Fruit fly (Drosophila melanogaster) whole organism, embryonic: ENCODE data around the gene IFT52.
A peak's percentile ranks its signal among the peaks of the same experiment; 100 is the strongest.

Experiments used
- CG11398 ChIP-seq: fragments of 200-800 bp; sonication (Bioruptor generic); optimal IDR thresholded peaks from 2 replicates; lab custom pipeline; 2016; ENCODE audit warnings: missing biosample characterization, missing genetic modification characterization
- CG11560 ChIP-seq: fragments of 200-800 bp; sonication (Bioruptor generic); IDR thresholded peaks from 3 replicates; pipeline ENCODE4 v1.3.6; 2022; ENCODE audit warnings: missing biosample characterization, missing genetic modification characterization
- CG17612 ChIP-seq: fragments of 200-800 bp; sonication (Bioruptor generic); IDR thresholded peaks from 2 replicates; pipeline ENCODE4 v1.3.6; 2022; ENCODE audit warnings: missing biosample characterization, missing genetic modification characterization
- CG1832 ChIP-seq: fragments of 200-800 bp; sonication (Bioruptor generic); optimal IDR thresholded peaks from 2 replicates; lab custom pipeline; 2017; ENCODE audit warnings: missing biosample characterization, mild to moderate bottlenecking, missing genetic modification characterization, inconsistent platforms
- CG3281 ChIP-seq: fragments of 200-800 bp; sonication (Bioruptor generic); optimal IDR thresholded peaks from 3 replicates; lab custom pipeline; 2017; ENCODE audit warnings: missing biosample characterization, mild to moderate bottlenecking, missing genetic modification characterization
- CG33213 ChIP-seq: fragments of 200-800 bp; sonication (Bioruptor generic); optimal IDR thresholded peaks from 3 replicates; lab custom pipeline; 2016; ENCODE audit warnings: missing biosample characterization, missing genetic modification characterization
- Eip74EF ChIP-seq, 2 experiments: fragments of 200-800 bp in 1 of 2; fragments of >200 bp in 1 of 2; sonication (Bioruptor generic) in 1 of 2; optimal IDR thresholded peaks; 2 replicates each; lab custom pipeline; 2017 to 2019; ENCODE audit warnings: missing biosample characterization in 2 of 2, missing genetic modification characterization in 2 of 2, mild to moderate bottlenecking in 1 of 2, moderate library complexity in 1 of 2
- Hand ChIP-seq: fragments of 200-800 bp; sonication (Bioruptor generic); optimal IDR thresholded peaks from 2 replicates; lab custom pipeline; 2017; ENCODE audit warnings: mild to moderate bottlenecking, missing biosample characterization, missing genetic modification reagents, missing genetic modification characterization
- Hsf ChIP-seq: fragments of 200-800 bp; sonication (Bioruptor generic); optimal IDR thresholded peaks from 3 replicates; lab custom pipeline; 2016; ENCODE audit warnings: missing biosample characterization, missing genetic modification characterization
- MTF-1 ChIP-seq: fragments of 200-800 bp; sonication (Bioruptor generic); optimal IDR thresholded peaks from 2 replicates; lab custom pipeline; 2018; ENCODE audit warnings: missing biosample characterization, mild to moderate bottlenecking, missing genetic modification characterization, borderline replicate concordance
- Sin3A ChIP-seq: fragments of >200 bp; optimal IDR thresholded peaks from 2 replicates; lab custom pipeline; 2018
- Sry-β ChIP-seq: fragments of 200-800 bp; sonication (Bioruptor generic); optimal IDR thresholded peaks from 2 replicates; lab custom pipeline; 2018; ENCODE audit warnings: missing biosample characterization, mild to moderate bottlenecking, missing genetic modification characterization, moderate library complexity
- Tbp ChIP-seq: fragments of >200 bp; optimal IDR thresholded peaks from 2 replicates; lab custom pipeline; 2018; ENCODE audit warnings: missing biosample characterization, missing genetic modification characterization
- Trl ChIP-seq, 3 experiments: fragments of >200 bp in 2 of 3; fragments of 200-800 bp in 1 of 3; sonication (Bioruptor generic) in 1 of 3; optimal IDR thresholded peaks; 2 replicates in 1 of 3; 3 replicates in 2 of 3; lab custom pipeline; 2016 to 2017; ENCODE audit warnings: missing biosample characterization in 1 of 3, missing genetic modification characterization in 1 of 3
- Vsx1 ChIP-seq: fragments of 200-800 bp; sonication (Bioruptor generic); optimal IDR thresholded peaks from 2 replicates; lab custom pipeline; 2017; ENCODE audit warnings: missing biosample characterization, mild to moderate bottlenecking, missing genetic modification characterization, missing genetic modification reagents
- Xbp1 ChIP-seq: fragments of 200-800 bp; sonication (Bioruptor generic); optimal IDR thresholded peaks from 3 replicates; lab custom pipeline; 2016; ENCODE audit warnings: missing biosample characterization, mild to moderate bottlenecking, missing genetic modification characterization
- abd-A ChIP-seq: fragments of 200-800 bp; sonication (Bioruptor generic); optimal IDR thresholded peaks from 3 replicates; lab custom pipeline; 2019; ENCODE audit warnings: missing biosample characterization, mild to moderate bottlenecking, missing genetic modification characterization, moderate library complexity
- ase ChIP-seq: fragments of 200-800 bp; sonication (Bioruptor generic); IDR thresholded peaks from 3 replicates; pipeline ENCODE4 v1.3.6; 2022; ENCODE audit warnings: missing biosample characterization, missing genetic modification characterization
- ash1 ChIP-seq: fragments of 200-800 bp; sonication (Bioruptor generic); optimal IDR thresholded peaks from 2 replicates; lab custom pipeline; 2018; ENCODE audit warnings: missing biosample characterization, mild to moderate bottlenecking, missing genetic modification characterization
- bab2 ChIP-seq: fragments of 200-800 bp; sonication (Bioruptor generic); optimal IDR thresholded peaks from 2 replicates; lab custom pipeline; 2016; ENCODE audit warnings: missing biosample characterization, missing genetic modification characterization
- chn ChIP-seq: fragments of 200-800 bp; sonication (Bioruptor generic); optimal IDR thresholded peaks from 2 replicates; lab custom pipeline; 2016; ENCODE audit warnings: missing biosample characterization, missing genetic modification characterization
- croc ChIP-seq: fragments of 200-800 bp; sonication (Bioruptor generic); conservative IDR thresholded peaks from 3 replicates; pipeline ENCODE4 v1.3.6; 2022; ENCODE audit warnings: missing biosample characterization, missing genetic modification characterization
- danr ChIP-seq: fragments of 200-800 bp; sonication (Bioruptor generic); IDR thresholded peaks from 2 replicates; pipeline ENCODE4 v1.3.6; 2022; ENCODE audit warnings: missing biosample characterization, missing genetic modification characterization
- fd96Cb ChIP-seq: fragments of 200-800 bp; sonication (Bioruptor generic); optimal IDR thresholded peaks from 2 replicates; lab custom pipeline; 2018; ENCODE audit warnings: missing biosample characterization, mild to moderate bottlenecking, missing genetic modification characterization, moderate library complexity
- insv ChIP-seq, 2 experiments: fragments of 200-800 bp; sonication (Bioruptor generic); optimal IDR thresholded peaks; 3 replicates each; lab custom pipeline; 2016 to 2018; ENCODE audit warnings: missing biosample characterization in 2 of 2, missing genetic modification characterization in 2 of 2
- lbe ChIP-seq: fragments of 200-800 bp; sonication (Bioruptor generic); optimal IDR thresholded peaks from 2 replicates; lab custom pipeline; 2016; ENCODE audit warnings: missing biosample characterization, mild to moderate bottlenecking, missing genetic modification characterization
- prd ChIP-seq, 3 experiments: fragments of >200 bp in 2 of 3; fragments of 200-800 bp in 1 of 3; sonication (Bioruptor generic) in 1 of 3; optimal IDR thresholded peaks in 2 of 3; IDR thresholded peaks in 1 of 3; 2 replicates in 2 of 3; 3 replicates in 1 of 3; pipeline versions ENCODE4 v1.3.6 to Lab custom; 2017 to 2022; ENCODE audit warnings: missing biosample characterization in 1 of 3, missing genetic modification characterization in 1 of 3
- ranshi ChIP-seq: fragments of 200-800 bp; sonication (Bioruptor generic); IDR thresholded peaks from 2 replicates; pipeline ENCODE4 v1.3.6; 2022; ENCODE audit warnings: missing biosample characterization, missing genetic modification characterization
- salm ChIP-seq: fragments of 200-800 bp; sonication (Bioruptor generic); optimal IDR thresholded peaks from 2 replicates; lab custom pipeline; 2018; ENCODE audit warnings: missing biosample characterization, mild to moderate bottlenecking, missing genetic modification characterization
- sens ChIP-seq: fragments of 200-800 bp; sonication (Bioruptor generic); peaks from one replicate; lab custom pipeline; 2016; ENCODE audit warnings: missing biosample characterization, missing genetic modification characterization

IFT52 gene

DNA sequence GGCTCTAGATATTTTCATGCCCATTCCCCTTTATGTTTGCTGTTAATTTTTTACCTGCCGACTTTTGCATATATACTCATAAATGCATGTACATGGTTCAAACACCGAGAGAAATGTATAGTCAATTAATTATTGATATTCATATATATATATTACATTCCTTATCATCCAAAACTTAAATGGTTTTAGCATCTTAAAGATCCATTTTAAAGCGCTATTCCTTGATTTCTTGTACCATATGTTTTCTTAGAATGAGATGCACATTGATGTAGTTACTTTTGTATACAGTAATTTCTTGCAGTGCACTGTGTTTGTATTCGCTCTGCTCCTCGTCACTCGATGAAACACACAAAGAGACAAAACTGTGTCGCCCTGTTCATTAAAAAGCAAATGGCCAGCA, 48.6 kb downstream of the IFT52 start (continued):
- TF ChIP-seq Sry-β (GFP tag; lab: Kevin White, UChicago), result no peak
- no peak for TF ChIP-seq MTF-1 (GFP tag; lab: Kevin White, UChicago)
- no peak for TF ChIP-seq ase (GFP tag; lab: Robert Waterston, UW)
- TF ChIP-seq Xbp1, result peak; percentile 34
- TF ChIP-seq lbe (GFP tag; lab: Kevin White, UChicago), result no peak
- TF ChIP-seq CG11398 (GFP tag; lab: Kevin White, UChicago), result no peak
- no peak for TF ChIP-seq CG3281 (GFP tag; lab: Kevin White, UChicago)
- no peak for TF ChIP-seq bab2 (GFP tag; lab: Kevin White, UChicago)
- no peak for TF ChIP-seq Vsx1 (GFP tag; lab: Kevin White, UChicago)
- TF ChIP-seq CG17612 (GFP tag; lab: Robert Waterston, UW), result no peak
- no peak for TF ChIP-seq Hsf (GFP tag; lab: Kevin White, UChicago)
- TF ChIP-seq croc (GFP tag; lab: Robert Waterston, UW), result no peak
- TF ChIP-seq danr (GFP tag; lab: Robert Waterston, UW), result no peak
- TF ChIP-seq fd96Cb (tag; lab: Kevin White, UChicago), result peak; percentile 19
- TF ChIP-seq ash1, result no peak
- TF ChIP-seq CG11560, result no peak
- TF ChIP-seq salm, result no peak
- no peak for TF ChIP-seq CG1832 (GFP tag; lab: Kevin White, UChicago)
- TF ChIP-seq Tbp, result no peak
- TF ChIP-seq chn (GFP tag; lab: Kevin White, UChicago), result no peak
- TF ChIP-seq Hand, result no peak
- peak; percentile 0 for TF ChIP-seq sens (GFP tag; lab: Kevin White, UChicago)
- no peak for TF ChIP-seq prd (optimal IDR thresholded peaks at IDR 0.05; lab: Kevin White, UChicago)
- TF ChIP-seq prd (GFP tag; IDR thresholded peaks at IDR 0.05; lab: Robert Waterston, UW), result peak; percentile 69; the same call in 2 of the 3 replicates
- TF ChIP-seq CG33213 (GFP tag; lab: Kevin White, UChicago), result no peak
- no peak for TF ChIP-seq Sin3A (lab: Kevin White, UChicago)
- peak in 1 of 2 experiments; percentile 22 for TF ChIP-seq Eip74EF (GFP tag; optimal IDR thresholded peaks at IDR 0.05; lab: Kevin White, UChicago)
- TF ChIP-seq abd-A (tag; lab: Kevin White, UChicago), result no peak
- no peak for TF ChIP-seq insv (GFP tag; optimal IDR thresholded peaks at IDR 0.05; lab: Kevin White, UChicago)
- no peak for TF ChIP-seq ranshi
- TF ChIP-seq Trl (optimal IDR thresholded peaks at IDR 0.05; lab: Kevin White, UChicago), result no peak
- no peak for TF ChIP-seq Trl (GFP tag; optimal IDR thresholded peaks at IDR 0.05; lab: Kevin White, UChicago)
